Worm (Caenorhabditis elegans) whole organism, late embryonic: Measurements from ENCODE around the gene mes-4.

Experiments
- C08G9.2 ChIP-seq: sonication (generic microtip); optimal IDR thresholded peaks from 2 replicates; lab custom pipeline; 2016; ENCODE audit warnings: mild to moderate bottlenecking, missing genetic modification characterization, moderate library complexity, missing compliant biosample characterization
- T23F11.4 ChIP-seq: fragments of 200-800 bp; sonication (Bioruptor generic); optimal IDR thresholded peaks from 2 replicates; lab custom pipeline; 2018; ENCODE audit warnings: mild to moderate bottlenecking, missing genetic modification characterization, missing compliant biosample characterization
- Y22D7AL.16 ChIP-seq: sonication (generic microtip); optimal IDR thresholded peaks from 2 replicates; lab custom pipeline; 2016; ENCODE audit warnings: missing genetic modification characterization, missing compliant biosample characterization
- ama-1 ChIP-seq: fragments of 150-350 bp; optimal IDR thresholded peaks from 2 replicates; lab custom pipeline; 2014
- ceh-2 ChIP-seq: sonication (generic microtip); optimal IDR thresholded peaks from 2 replicates; lab custom pipeline; 2016; ENCODE audit warnings: missing genotype, missing genetic modification characterization, missing compliant biosample characterization
- ceh-34 ChIP-seq: sonication (generic microtip); optimal IDR thresholded peaks from 2 replicates; lab custom pipeline; 2016; ENCODE audit warnings: mild to moderate bottlenecking, missing genetic modification characterization, missing compliant biosample characterization
- ceh-9 ChIP-seq: sonication (generic microtip); optimal IDR thresholded peaks from 2 replicates; lab custom pipeline; 2016; ENCODE audit warnings: mild to moderate bottlenecking, missing genetic modification characterization, inconsistent platforms, missing compliant biosample characterization
- dve-1 ChIP-seq: sonication (generic microtip); optimal IDR thresholded peaks from 2 replicates; lab custom pipeline; 2017; ENCODE audit warnings: antibody characterized with exemption, mild to moderate bottlenecking, missing genetic modification characterization, missing compliant biosample characterization
- gmeb-2 ChIP-seq: sonication (generic microtip); optimal IDR thresholded peaks from 2 replicates; lab custom pipeline; 2016; ENCODE audit warnings: missing genetic modification characterization, inconsistent platforms, missing compliant biosample characterization
- hlh-13 ChIP-seq: fragments of 200-800 bp; sonication (Bioruptor generic); optimal IDR thresholded peaks from 2 replicates; lab custom pipeline; 2018; ENCODE audit warnings: mild to moderate bottlenecking, missing genetic modification characterization, missing compliant biosample characterization
- madf-2 ChIP-seq: sonication (generic microtip); optimal IDR thresholded peaks from 2 replicates; lab custom pipeline; 2017; ENCODE audit warnings: missing genetic modification characterization, missing compliant biosample characterization
- npax-4 ChIP-seq: sonication (generic microtip); optimal IDR thresholded peaks from 2 replicates; lab custom pipeline; 2016; ENCODE audit warnings: missing genetic modification characterization, missing compliant biosample characterization
- pax-1 ChIP-seq: fragments of 150-350 bp; optimal IDR thresholded peaks from 2 replicates; lab custom pipeline; 2014; ENCODE audit warnings: missing biosample characterization, missing genetic modification characterization
- pqm-1 ChIP-seq: sonication (generic microtip); optimal IDR thresholded peaks from 2 replicates; lab custom pipeline; 2016; ENCODE audit warnings: missing genetic modification characterization, missing compliant biosample characterization
- sox-2 ChIP-seq: fragments of 200-800 bp; sonication (Bioruptor generic); IDR thresholded peaks from 2 replicates; pipeline ENCODE4 v1.3.6; 2022; ENCODE audit warnings: missing genetic modification reagents, missing genetic modification characterization, missing compliant biosample characterization
- syd-9 ChIP-seq: sonication (generic microtip); optimal IDR thresholded peaks from 2 replicates; lab custom pipeline; 2016; ENCODE audit warnings: mild to moderate bottlenecking, missing genetic modification characterization, moderate library complexity, missing compliant biosample characterization
- tbx-2 ChIP-seq: sonication (generic microtip); optimal IDR thresholded peaks from 2 replicates; lab custom pipeline; 2016; ENCODE audit warnings: missing genetic modification characterization, missing compliant biosample characterization
- unc-55 ChIP-seq: sonication (generic microtip); optimal IDR thresholded peaks from 2 replicates; lab custom pipeline; 2017; ENCODE audit warnings: missing biosample characterization, missing genetic modification reagents, missing genetic modification characterization
- unc-86 ChIP-seq: sonication (generic microtip); optimal IDR thresholded peaks from 2 replicates; lab custom pipeline; 2016; ENCODE audit warnings: missing genetic modification characterization, missing compliant biosample characterization

Gene mes-4

ce11 chrV:13389454-13389853, 47.9 kb downstream of the mes-4 start:
- TF ChIP-seq gmeb-2 (tag; lab: Kevin White, UChicago) (no peak), T23F11.4 (no peak), C08G9.2 (tag; lab: Kevin White, UChicago) (no peak), madf-2 (no peak), unc-86 (tag; lab: Kevin White, UChicago) (no peak), pqm-1 (tag; lab: Kevin White, UChicago) (no peak)

- TF ChIP-seq ceh-9 (tag; lab: Kevin White, UChicago), result no peak
- TF ChIP-seq C08G9.2 (tag; lab: Kevin White, UChicago), result no peak
- TF ChIP-seq syd-9 (tag; lab: Kevin White, UChicago), result no peak
- no peak for TF ChIP-seq npax-4 (tag; lab: Kevin White, UChicago)
- no peak for TF ChIP-seq gmeb-2 (tag; lab: Kevin White, UChicago)
- TF ChIP-seq Y22D7AL.16, result no peak
- no peak for TF ChIP-seq sox-2 (GFP tag; lab: Robert Waterston, UW)
- TF ChIP-seq pax-1, result no peak
- no peak for TF ChIP-seq ceh-34 (tag; lab: Kevin White, UChicago)
- no peak for TF ChIP-seq unc-55
- TF ChIP-seq hlh-13, result no peak
Measured at ce11 chrV:13388961-13389360, 48.4 kb downstream of the mes-4 start.

- TF ChIP-seq ceh-2, result no peak
- peak; percentile 10 for TF ChIP-seq ama-1
Measured at ce11 chrV:13387472-13387871, 49.9 kb downstream of the mes-4 start.

DNA sequence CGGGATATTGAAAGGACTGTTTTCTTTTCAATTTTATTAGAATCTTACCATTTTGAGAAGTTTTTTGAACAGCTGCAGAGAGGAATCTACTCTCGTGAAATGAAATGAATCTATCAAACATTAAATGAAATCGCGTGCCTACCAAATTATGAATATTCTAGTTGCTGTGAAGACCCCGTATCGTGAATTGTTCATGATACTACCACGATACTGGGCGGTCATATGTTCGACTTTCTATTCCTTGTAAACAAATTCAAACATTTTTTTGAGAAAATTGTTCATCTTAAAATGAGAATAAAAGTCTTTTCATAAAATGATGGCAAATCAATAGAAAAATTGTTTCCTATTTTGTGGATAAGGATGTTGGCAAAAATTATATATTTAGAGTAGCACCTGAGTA, 51.5 kb downstream of the mes-4 start, which contains the start of gene gcy-34:
gcy-34 (minus strand) TSS at position 101 of the 400 bp plus-strand sequence.
- TF ChIP-seq unc-86 (tag; lab: Kevin White, UChicago), result no peak
- no peak for TF ChIP-seq dve-1
- no peak for TF ChIP-seq tbx-2 (tag; lab: Kevin White, UChicago)
